Worm (Caenorhabditis elegans) whole organism, midembryonic: ENCODE data around the gene gst-36.

Experiments used
- T22C8.4 ChIP-seq: fragments of 200-800 bp; sonication (Bioruptor generic); IDR thresholded peaks from 2 replicates; pipeline ENCODE4 v1.3.6; 2022; ENCODE audit warnings: missing genetic modification characterization, missing compliant biosample characterization
- flt-1 ChIP-seq: fragments of 200-800 bp; sonication (Bioruptor generic); IDR thresholded peaks from 2 replicates; pipeline ENCODE4 v1.3.6; 2022; ENCODE audit warnings: missing genetic modification characterization, missing compliant biosample characterization
- klf-2 ChIP-seq: fragments of 200-800 bp; sonication (Bioruptor generic); conservative IDR thresholded peaks from 2 replicates; pipeline ENCODE4 v1.3.6; 2022; ENCODE audit warnings: missing genetic modification reagents, missing genetic modification characterization, missing compliant biosample characterization
- med-1 ChIP-seq: sonication (generic microtip); optimal IDR thresholded peaks from 2 replicates; lab custom pipeline; 2017; ENCODE audit warnings: missing genetic modification characterization, mild to moderate bottlenecking, missing compliant biosample characterization, antibody characterized with exemption, missing genetic modification reagents; ENCODE audit not compliant: insufficient read depth
- ref-1 ChIP-seq: fragments of 200-800 bp; sonication (Bioruptor generic); conservative IDR thresholded peaks from 2 replicates; pipeline ENCODE4 v1.3.6; 2022; ENCODE audit warnings: missing genetic modification reagents, missing genetic modification characterization, missing compliant biosample characterization
- tab-1 ChIP-seq: fragments of 200-800 bp; sonication (Bioruptor generic); IDR thresholded peaks from 2 replicates; pipeline ENCODE4 v1.3.6; 2022; ENCODE audit warnings: missing genetic modification characterization, missing compliant biosample characterization
- ztf-23 ChIP-seq: fragments of 200-800 bp; sonication (Bioruptor generic); IDR thresholded peaks from 2 replicates; pipeline ENCODE4 v1.3.6; 2022; ENCODE audit warnings: missing genetic modification reagents, missing genetic modification characterization, missing compliant biosample characterization
- ztf-29 ChIP-seq: fragments of 200-800 bp; sonication (Bioruptor generic); IDR thresholded peaks from 2 replicates; pipeline ENCODE4 v1.3.6; 2022; ENCODE audit warnings: missing genetic modification reagents, missing genetic modification characterization, missing compliant biosample characterization

DNA sequence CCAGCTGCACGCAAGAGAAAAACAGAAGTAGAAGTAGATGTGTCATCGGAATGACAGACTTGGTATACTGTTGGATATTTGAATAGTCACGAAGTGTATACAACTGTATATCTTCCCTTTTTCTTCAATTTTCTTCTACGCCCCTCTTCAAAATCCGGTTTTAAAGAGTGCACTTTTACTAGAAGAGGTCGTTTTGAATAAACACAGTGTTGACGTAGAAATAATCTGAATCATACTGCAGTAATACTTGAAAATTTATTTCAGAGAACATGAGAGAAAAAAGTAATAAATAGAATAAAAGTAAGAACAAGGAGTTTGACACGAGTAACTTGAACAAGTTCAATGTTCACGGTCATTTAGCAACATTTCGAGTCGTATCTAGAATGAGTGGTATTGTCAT is 9.8 kb upstream of the gst-36 start, which contains the start of gene R07B1.8:
- TF ChIP-seq ztf-23 = no peak
- no peak for TF ChIP-seq ztf-29 (GFP tag; lab: Robert Waterston, UW)
- no peak for TF ChIP-seq flt-1
- no peak for TF ChIP-seq ref-1 (GFP tag; lab: Robert Waterston, UW)
- TF ChIP-seq T22C8.4 (GFP tag; lab: Robert Waterston, UW) = no peak
- no peak for TF ChIP-seq tab-1 (GFP tag; lab: Robert Waterston, UW)
- TF ChIP-seq klf-2 = no peak
- no peak for TF ChIP-seq med-1 (GFP tag; lab: Kevin White, UChicago)
